Fruit fly (Drosophila melanogaster) whole organism, embryonic: Measurements from ENCODE around the gene CG31548.

Experiments used
- CG12236 ChIP-seq: fragments of 200-800 bp; sonication (Bioruptor generic); optimal IDR thresholded peaks from 2 replicates; lab custom pipeline; 2016; ENCODE audit warnings: missing biosample characterization, missing genetic modification characterization
- CG1233 ChIP-seq: fragments of 200-800 bp; sonication (Bioruptor generic); optimal IDR thresholded peaks from 4 replicates; lab custom pipeline; 2018; ENCODE audit warnings: missing biosample characterization, mild to moderate bottlenecking, missing genetic modification characterization
- CG17328 ChIP-seq: fragments of 200-800 bp; sonication (Bioruptor generic); IDR thresholded peaks from 2 replicates; pipeline ENCODE4 v1.3.6; 2022; ENCODE audit warnings: missing biosample characterization, missing genetic modification characterization
- CG17361 ChIP-seq: fragments of 200-800 bp; sonication (Bioruptor generic); IDR thresholded peaks from 3 replicates; pipeline ENCODE4 v1.3.6; 2022; ENCODE audit warnings: missing biosample characterization, missing genetic modification characterization
- CG4617 ChIP-seq: fragments of 200-800 bp; sonication (Bioruptor generic); optimal IDR thresholded peaks from 3 replicates; lab custom pipeline; 2016; ENCODE audit warnings: missing biosample characterization, missing genetic modification characterization, borderline replicate concordance
- E2f1 ChIP-seq: fragments of 200-800 bp; sonication (Bioruptor generic); IDR thresholded peaks from 2 replicates; pipeline ENCODE4 v1.3.6; 2022; ENCODE audit warnings: missing biosample characterization, missing genetic modification characterization
- H15 ChIP-seq: fragments of 200-800 bp; sonication (Bioruptor generic); IDR thresholded peaks from 3 replicates; pipeline ENCODE4 v1.3.6; 2022; ENCODE audit warnings: missing biosample characterization, missing genetic modification characterization
- Hmx ChIP-seq: fragments of 200-800 bp; sonication (Bioruptor generic); optimal IDR thresholded peaks from 2 replicates; lab custom pipeline; 2016; ENCODE audit warnings: missing biosample characterization, missing genetic modification characterization
- Mad ChIP-seq: fragments of 200-800 bp; sonication (Bioruptor generic); optimal IDR thresholded peaks from 2 replicates; lab custom pipeline; 2016; ENCODE audit warnings: missing biosample characterization, missing genetic modification characterization
- NFAT ChIP-seq: fragments of 200-800 bp; sonication (Bioruptor generic); IDR thresholded peaks from 2 replicates; pipeline ENCODE4 v1.3.6; 2022; ENCODE audit warnings: missing biosample characterization, missing genetic modification characterization
- fd3F ChIP-seq: fragments of 200-800 bp; sonication (Bioruptor generic); optimal IDR thresholded peaks from 2 replicates; lab custom pipeline; 2018; ENCODE audit warnings: missing biosample characterization, mild to moderate bottlenecking, missing genetic modification characterization, moderate library complexity
- ftz-f1 ChIP-seq: fragments of 200-800 bp; sonication (Bioruptor generic); optimal IDR thresholded peaks from 2 replicates; lab custom pipeline; 2016; ENCODE audit warnings: missing biosample characterization, missing genetic modification characterization

dm6 chr3R:5613114-5613443, 23.6 kb downstream of the CG31548 start, which contains the start of gene Atu:
- peak; percentile 58; the same call in 2 of the 3 replicates for TF ChIP-seq CG17361 (GFP tag; lab: Robert Waterston, UW)
- TF ChIP-seq CG4617: no peak
- TF ChIP-seq E2f1 (GFP tag; lab: Robert Waterston, UW): no peak
- no peak for TF ChIP-seq CG17328 (GFP tag; lab: Robert Waterston, UW)
- TF ChIP-seq H15: no peak
- TF ChIP-seq CG12236 (GFP tag; lab: Kevin White, UChicago): no peak
- TF ChIP-seq CG1233: no peak
- no peak for TF ChIP-seq fd3F (GFP tag; lab: Kevin White, UChicago)
- TF ChIP-seq Mad: peak; percentile 7
- TF ChIP-seq Hmx: no peak
- TF ChIP-seq ftz-f1 (GFP tag; lab: Kevin White, UChicago): no peak
- no peak for TF ChIP-seq NFAT (GFP tag; lab: Robert Waterston, UW)
